1 fruit fly cellular context compared by ENCODE assay signal in genomic region chr3L:16113607-16114337, dm6.
TF ChIP-seq lines count a peak whose summit lies in the region.

No protein-coding gene starts in this region.

TF ChIP-seq in whole organism, embryonic, 481 proteins besides CTCF, POLR2A, EP300 and RAD21 (continued from another document and continues in another):
- TF ChIP-seq CG17829 (tag; optimal IDR thresholded peaks at IDR 0.05; lab: Kevin White, UChicago) (peak; percentile 86), cas (GFP tag; IDR thresholded peaks at IDR 0.05; lab: Robert Waterston, UW) (peak; percentile 55; the same call in 1 of the 2 replicates), B-H1 (GFP tag; IDR thresholded peaks at IDR 0.05; lab: Robert Waterston, UW) (peak; percentile 71; the same call in 2 of the 3 replicates), CG9932 (GFP tag; IDR thresholded peaks at IDR 0.05; lab: Robert Waterston, UW) (peak; percentile 83), CG18476 (GFP tag; optimal IDR thresholded peaks at IDR 0.05; lab: Kevin White, UChicago) (peak; percentile 72), ranshi (GFP tag; IDR thresholded peaks at IDR 0.05; lab: Robert Waterston, UW) (peak; percentile 75; the same call in 1 of the 2 replicates), CG34422 (GFP tag; IDR thresholded peaks at IDR 0.05; lab: Robert Waterston, UW) (peak; percentile 76), fd64A (GFP tag; optimal IDR thresholded peaks at IDR 0.05; lab: Kevin White, UChicago) (peak; percentile 5), insv (GFP tag; optimal IDR thresholded peaks at IDR 0.05; lab: Kevin White, UChicago) (peak; percentile 12 to 65), CG2199 (GFP tag; IDR thresholded peaks at IDR 0.05; lab: Robert Waterston, UW) (peak; percentile 78; the same call in 2 of the 3 replicates), CG17912 (GFP tag; optimal IDR thresholded peaks at IDR 0.05; lab: Kevin White, UChicago) (no peak), pan (optimal IDR thresholded peaks at IDR 0.05; lab: Kevin White, UChicago) (no peak), pan (GFP tag; optimal IDR thresholded peaks at IDR 0.05 in 1 of 2, IDR thresholded peaks at IDR 0.05 in 1 of 2) (peak in 1 of 2 experiments; percentile 81), sqz (GFP tag; optimal IDR thresholded peaks at IDR 0.05; lab: Kevin White, UChicago) (peak; percentile 83), CG16813 (GFP tag; IDR thresholded peaks at IDR 0.05; lab: Robert Waterston, UW; ENCODE audit: partially characterized antibody) (peak; percentile 70), Taf1 (GFP tag; IDR thresholded peaks at IDR 0.05; lab: Robert Waterston, UW) (peak; percentile 22; the same call in 1 of the 2 replicates), CG31365 (tag; optimal IDR thresholded peaks at IDR 0.05; lab: Kevin White, UChicago) (peak; percentile 69), Hmx (GFP tag; optimal IDR thresholded peaks at IDR 0.05; lab: Kevin White, UChicago) (peak; percentile 68), Ptx1 (GFP tag; IDR thresholded peaks at IDR 0.05; lab: Robert Waterston, UW) (peak; percentile 79), Stat92E (GFP tag; optimal IDR thresholded peaks at IDR 0.05; lab: Kevin White, UChicago) (peak in 1 of 3 experiments; percentile 70), CG7987 (GFP tag; optimal IDR thresholded peaks at IDR 0.05; lab: Kevin White, UChicago) (peak; percentile 86), ssp (GFP tag; IDR thresholded peaks at IDR 0.05; lab: Robert Waterston, UW) (peak; percentile 4), ERR (GFP tag; optimal IDR thresholded peaks at IDR 0.05; lab: Kevin White, UChicago) (peak; percentile 85), Ets65A (GFP tag; lab: Kevin White, UChicago) (peak; percentile 98), CG5245 (GFP tag; optimal IDR thresholded peaks at IDR 0.05; lab: Kevin White, UChicago) (peak; percentile 59), Mes4 (GFP tag; optimal IDR thresholded peaks at IDR 0.05; lab: Kevin White, UChicago) (peak; percentile 80), ems (GFP tag; optimal IDR thresholded peaks at IDR 0.05; lab: Kevin White, UChicago) (peak; percentile 86), CG14667 (GFP tag; IDR thresholded peaks at IDR 0.05; lab: Robert Waterston, UW) (0 out of 2 replicates have a peak, but pooled peaks have one; percentile 54), tll (GFP tag; optimal IDR thresholded peaks at IDR 0.05; lab: Kevin White, UChicago) (peak in 1 of 2 experiments; percentile 59), CG12299 (tag; optimal IDR thresholded peaks at IDR 0.05; lab: Kevin White, UChicago) (no peak), CG8388 (GFP tag; optimal IDR thresholded peaks at IDR 0.05; lab: Kevin White, UChicago) (peak; percentile 73), fd3F (GFP tag; optimal IDR thresholded peaks at IDR 0.05; lab: Kevin White, UChicago) (peak; percentile 72), Elba2 (GFP tag; optimal IDR thresholded peaks at IDR 0.05; lab: Kevin White, UChicago) (no peak), Ada2b (GFP tag; IDR thresholded peaks at IDR 0.05; lab: Robert Waterston, UW) (peak; percentile 71), cato (GFP tag; optimal IDR thresholded peaks at IDR 0.05; lab: Kevin White, UChicago; ENCODE audit: borderline replicate concordance) (peak; percentile 47), z (GFP tag; IDR thresholded peaks at IDR 0.05; lab: Robert Waterston, UW) (0 out of 3 replicates have a peak, but pooled peaks have one; percentile 52), hb (GFP tag; IDR thresholded peaks at IDR 0.05; lab: Robert Waterston, UW; ENCODE audit: partially characterized antibody) (no peak), CG9215 (GFP tag; IDR thresholded peaks at IDR 0.05; lab: Robert Waterston, UW) (no peak; the same call in 1 of the 2 replicates), tna (GFP tag; IDR thresholded peaks at IDR 0.05; lab: Robert Waterston, UW; ENCODE audit: partially characterized antibody) (peak; percentile 18; the same call in 1 of the 2 replicates), dm (GFP tag; optimal IDR thresholded peaks at IDR 0.05; lab: Kevin White, UChicago) (peak; percentile 92), fd96Cb (tag; optimal IDR thresholded peaks at IDR 0.05; lab: Kevin White, UChicago) (peak; percentile 69), CG13894 (tag; optimal IDR thresholded peaks at IDR 0.05; lab: Kevin White, UChicago) (no peak), ind (GFP tag; optimal IDR thresholded peaks at IDR 0.05; lab: Kevin White, UChicago) (peak; percentile 83), CG17568 (GFP tag; optimal IDR thresholded peaks at IDR 0.05; lab: Kevin White, UChicago) (no peak), slou (GFP tag; optimal IDR thresholded peaks at IDR 0.05; lab: Kevin White, UChicago) (peak; percentile 32), sr (GFP tag; IDR thresholded peaks at IDR 0.05; lab: Robert Waterston, UW) (peak; percentile 26; the same call in 1 of the 3 replicates), D19B (GFP tag; optimal IDR thresholded peaks at IDR 0.05; lab: Kevin White, UChicago) (no peak), zen2 (GFP tag; IDR thresholded peaks at IDR 0.05; lab: Robert Waterston, UW; ENCODE audit: partially characterized antibody) (no peak; the same call in 2 of the 3 replicates), sens (GFP tag; lab: Kevin White, UChicago) (peak; percentile 98), Drgx (GFP tag; IDR thresholded peaks at IDR 0.05; lab: Robert Waterston, UW) (peak; percentile 91), Vsx1 (GFP tag; optimal IDR thresholded peaks at IDR 0.05; lab: Kevin White, UChicago) (no peak), CG7556 (GFP tag; optimal IDR thresholded peaks at IDR 0.05; lab: Kevin White, UChicago) (peak; percentile 86), al (GFP tag; IDR thresholded peaks at IDR 0.05; lab: Robert Waterston, UW) (peak; percentile 71), bab2 (GFP tag; optimal IDR thresholded peaks at IDR 0.05; lab: Kevin White, UChicago) (peak; percentile 89), jing (GFP tag; optimal IDR thresholded peaks at IDR 0.05; lab: Kevin White, UChicago) (no peak), BtbVII (GFP tag; optimal IDR thresholded peaks at IDR 0.05; lab: Kevin White, UChicago) (peak; percentile 85), PHDP (tag; optimal IDR thresholded peaks at IDR 0.05; lab: Kevin White, UChicago) (peak; percentile 86), Sox100B (GFP tag; optimal IDR thresholded peaks at IDR 0.05; lab: Kevin White, UChicago) (no peak), unc-4 (GFP tag; IDR thresholded peaks at IDR 0.05; lab: Robert Waterston, UW; ENCODE audit: partially characterized antibody) (peak; percentile 68), CG3407 (GFP tag; optimal IDR thresholded peaks at IDR 0.05; lab: Kevin White, UChicago) (peak; percentile 66), cg (GFP tag; optimal IDR thresholded peaks at IDR 0.05; lab: Kevin White, UChicago) (peak; percentile 81), CG12219 (GFP tag; optimal IDR thresholded peaks at IDR 0.05; lab: Kevin White, UChicago) (peak; percentile 61), Adf1 (GFP tag; IDR thresholded peaks at IDR 0.05; lab: Robert Waterston, UW) (peak; percentile 68), CG12744 (GFP tag; optimal IDR thresholded peaks at IDR 0.05; lab: Kevin White, UChicago) (peak; percentile 61), Awh (GFP tag; IDR thresholded peaks at IDR 0.05; lab: Robert Waterston, UW) (peak; percentile 72), CG33557 (GFP tag; optimal IDR thresholded peaks at IDR 0.05; lab: Kevin White, UChicago) (peak; percentile 49), hkb (optimal IDR thresholded peaks at IDR 0.05; lab: Kevin White, UChicago) (no peak), hkb (GFP tag; IDR thresholded peaks at IDR 0.05; lab: Robert Waterston, UW) (peak; percentile 90), CG10366 (GFP tag; IDR thresholded peaks at IDR 0.05; lab: Robert Waterston, UW) (peak; percentile 80), sob (GFP tag; IDR thresholded peaks at IDR 0.05; lab: Robert Waterston, UW) (peak; percentile 89), CG2116 (GFP tag; optimal IDR thresholded peaks at IDR 0.05; lab: Kevin White, UChicago) (peak; percentile 73), Lim3 (GFP tag; IDR thresholded peaks at IDR 0.05; lab: Robert Waterston, UW) (no peak), Lpt (GFP tag; optimal IDR thresholded peaks at IDR 0.05; lab: Kevin White, UChicago) (no peak), NFAT (GFP tag; IDR thresholded peaks at IDR 0.05; lab: Robert Waterston, UW) (peak; percentile 69), Pdp1 (GFP tag; optimal IDR thresholded peaks at IDR 0.05; lab: Kevin White, UChicago) (peak; percentile 84 to 98), CG10267 (tag; optimal IDR thresholded peaks at IDR 0.05; lab: Kevin White, UChicago) (peak; percentile 82), ato (GFP tag; IDR thresholded peaks at IDR 0.05; lab: Robert Waterston, UW; ENCODE audit: partially characterized antibody) (peak; percentile 50; the same call in 1 of the 2 replicates), CG30403 (GFP tag; optimal IDR thresholded peaks at IDR 0.05; lab: Kevin White, UChicago) (peak; percentile 90), NK7.1 (GFP tag; optimal IDR thresholded peaks at IDR 0.05; lab: Kevin White, UChicago) (peak; percentile 71), CG13296 (GFP tag; optimal IDR thresholded peaks at IDR 0.05; lab: Kevin White, UChicago) (no peak), Dad (GFP tag; optimal IDR thresholded peaks at IDR 0.05; lab: Kevin White, UChicago) (peak; percentile 83), lola (GFP tag; optimal IDR thresholded peaks at IDR 0.05; lab: Kevin White, UChicago) (peak in 1 of 3 experiments; percentile 66), CG12942 (GFP tag; optimal IDR thresholded peaks at IDR 0.05; lab: Kevin White, UChicago) (peak; percentile 76), B-H2 (GFP tag; optimal IDR thresholded peaks at IDR 0.05; lab: Kevin White, UChicago) (peak; percentile 83), eve (GFP tag; optimal IDR thresholded peaks at IDR 0.05; lab: Kevin White, UChicago) (no peak), Mad (GFP tag; optimal IDR thresholded peaks at IDR 0.05; lab: Kevin White, UChicago) (peak; percentile 81), tgo (GFP tag; IDR thresholded peaks at IDR 0.05; lab: Robert Waterston, UW) (peak; percentile 78), BEAF-32 (GFP tag; optimal IDR thresholded peaks at IDR 0.05; lab: Kevin White, UChicago) (peak; percentile 87), CG1602 (GFP tag; optimal IDR thresholded peaks at IDR 0.05; lab: Kevin White, UChicago) (peak; percentile 74), ken (GFP tag; IDR thresholded peaks at IDR 0.05; lab: Robert Waterston, UW) (peak; percentile 87), lmd (GFP tag; IDR thresholded peaks at IDR 0.05; lab: Robert Waterston, UW) (peak; percentile 82; the same call in 1 of the 2 replicates), CG17359 (tag; optimal IDR thresholded peaks at IDR 0.05; lab: Kevin White, UChicago) (peak; percentile 73), tio (GFP tag; optimal IDR thresholded peaks at IDR 0.05; lab: Kevin White, UChicago) (no peak), CG13424 (tag; optimal IDR thresholded peaks at IDR 0.05; lab: Kevin White, UChicago) (peak; percentile 84), CG2712 (tag; optimal IDR thresholded peaks at IDR 0.05; lab: Kevin White, UChicago) (peak; percentile 84), CG7928 (GFP tag; optimal IDR thresholded peaks at IDR 0.05; lab: Kevin White, UChicago) (peak; percentile 21), CG4360 (GFP tag; IDR thresholded peaks at IDR 0.05; lab: Robert Waterston, UW) (peak; percentile 48), HHEX (GFP tag; optimal IDR thresholded peaks at IDR 0.05; lab: Kevin White, UChicago) (no peak), luna (GFP tag; optimal IDR thresholded peaks at IDR 0.05; lab: Kevin White, UChicago) (peak; percentile 79), CG4707 (GFP tag; optimal IDR thresholded peaks at IDR 0.05; lab: Kevin White, UChicago) (no peak), CG1024 (GFP tag; IDR thresholded peaks at IDR 0.05; lab: Robert Waterston, UW) (0 out of 2 replicates have a peak, but pooled peaks have one; percentile 21), CG7357 (GFP tag; IDR thresholded peaks at IDR 0.05; lab: Robert Waterston, UW) (peak; percentile 19; the same call in 1 of the 3 replicates), zfh2 (GFP tag; optimal IDR thresholded peaks at IDR 0.05; lab: Kevin White, UChicago) (peak; percentile 92), Bteb2 (GFP tag; optimal IDR thresholded peaks at IDR 0.05; lab: Kevin White, UChicago) (peak; percentile 73), bcd (GFP tag; optimal IDR thresholded peaks at IDR 0.05; lab: Kevin White, UChicago) (peak; percentile 84), sc (optimal IDR thresholded peaks at IDR 0.05; lab: Kevin White, UChicago) (no peak), sc (GFP tag; optimal IDR thresholded peaks at IDR 0.05; lab: Kevin White, UChicago) (peak; percentile 0), Dek (tag; optimal IDR thresholded peaks at IDR 0.05; lab: Kevin White, UChicago) (peak; percentile 78), HLH54F (GFP tag; optimal IDR thresholded peaks at IDR 0.05; lab: Kevin White, UChicago) (peak; percentile 91), H15 (GFP tag; IDR thresholded peaks at IDR 0.05; lab: Robert Waterston, UW) (no peak; the same call in 2 of the 3 replicates), Nf-YA (GFP tag; IDR thresholded peaks at IDR 0.05; lab: Robert Waterston, UW) (peak; percentile 64; the same call in 1 of the 2 replicates), CG2120 (GFP tag; optimal IDR thresholded peaks at IDR 0.05; lab: Kevin White, UChicago) (peak; percentile 93), Meics (GFP tag; optimal IDR thresholded peaks at IDR 0.05; lab: Kevin White, UChicago) (peak; percentile 85), CG32767 (GFP tag; IDR thresholded peaks at IDR 0.05; lab: Robert Waterston, UW) (peak; percentile 59; the same call in 1 of the 2 replicates), CG8924 (tag; optimal IDR thresholded peaks at IDR 0.05; lab: Kevin White, UChicago) (peak; percentile 91), psq (GFP tag; optimal IDR thresholded peaks at IDR 0.05; lab: Kevin White, UChicago) (peak; percentile 91), ap (GFP tag; IDR thresholded peaks at IDR 0.05; lab: Robert Waterston, UW) (peak; percentile 57), CG7271 (tag; optimal IDR thresholded peaks at IDR 0.05; lab: Kevin White, UChicago) (no peak), pros (GFP tag; optimal IDR thresholded peaks at IDR 0.05; lab: Kevin White, UChicago) (no peak), CG6175 (GFP tag; IDR thresholded peaks at IDR 0.05; lab: Robert Waterston, UW) (no peak), schlank (tag; optimal IDR thresholded peaks at IDR 0.05; lab: Kevin White, UChicago) (peak; percentile 60), CG3163 (GFP tag; optimal IDR thresholded peaks at IDR 0.05; lab: Kevin White, UChicago) (peak; percentile 76), CG9437 (GFP tag; optimal IDR thresholded peaks at IDR 0.05; lab: Kevin White, UChicago) (peak; percentile 63), pb (GFP tag; optimal IDR thresholded peaks at IDR 0.05; lab: Kevin White, UChicago) (peak; percentile 82), CG6791 (GFP tag; IDR thresholded peaks at IDR 0.05; lab: Robert Waterston, UW; ENCODE audit: partially characterized antibody) (peak; percentile 47; the same call in 2 of the 3 replicates), usp (GFP tag; optimal IDR thresholded peaks at IDR 0.05; lab: Kevin White, UChicago) (no peak), peb (GFP tag; IDR thresholded peaks at IDR 0.05; lab: Robert Waterston, UW) (peak; percentile 50; the same call in 1 of the 2 replicates), hth (optimal IDR thresholded peaks at IDR 0.05; lab: Kevin White, UChicago) (no peak)
